Fruit fly (Drosophila melanogaster): Measurements from ENCODE around the gene CG32832.

CG32832 gene

DNA sequence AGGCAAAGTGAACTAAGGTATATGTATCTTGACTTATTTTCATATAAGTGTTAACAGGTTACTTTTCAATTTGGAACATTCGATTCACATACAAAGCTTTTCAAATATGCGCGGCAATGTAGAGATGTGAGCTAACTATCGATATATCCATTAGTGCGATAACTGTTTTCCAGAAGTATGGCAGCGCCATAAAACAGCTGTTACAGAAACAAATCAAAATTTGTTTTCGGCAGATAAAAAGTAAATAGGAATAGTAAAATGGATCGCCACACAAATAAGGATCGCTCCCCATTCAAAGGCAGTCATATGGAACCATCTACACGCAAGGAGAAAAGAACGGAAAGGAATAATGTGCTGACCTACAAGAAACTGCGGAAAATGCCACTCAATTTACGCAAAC is at the start of gene CG32832, which contains the start of the genes CG31743 and CG34313:
Gene CG32832 (minus strand): TSS at position 3 of the 400 bp plus-strand sequence.
Gene CG31743 (plus strand): TSS at position 230 of the 400 bp plus-strand sequence.
Gene CG34313 (plus strand): TSS at position 230 of the 400 bp plus-strand sequence.
- no peak for TF ChIP-seq CTCF (optimal IDR thresholded peaks at IDR 0.05)
- TF ChIP-seq CG8478 (optimal IDR thresholded peaks at IDR 0.05), result no peak

DNA sequence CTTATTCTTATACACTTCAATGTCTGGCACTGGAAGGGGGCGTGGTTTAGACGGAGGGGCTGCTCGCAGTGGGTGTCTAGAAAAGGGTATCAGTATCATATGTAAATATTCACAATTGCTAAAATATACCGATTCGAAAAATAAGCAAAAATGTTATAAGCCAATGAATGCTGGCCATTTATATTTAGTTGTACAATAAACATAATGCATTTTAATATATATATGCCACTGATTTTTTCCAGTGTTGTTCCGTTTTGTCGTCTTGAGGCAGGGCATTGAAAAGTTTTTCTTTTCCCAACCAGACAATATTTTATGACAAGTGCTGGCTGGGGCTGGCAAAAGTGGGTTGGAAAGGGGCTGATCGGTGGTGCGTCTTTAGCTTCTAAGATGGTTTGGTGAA is 42.7 kb upstream of the CG32832 start:
- no peak for TF ChIP-seq CTCF (optimal IDR thresholded peaks at IDR 0.05)
- TF ChIP-seq CG8478 (optimal IDR thresholded peaks at IDR 0.05), result no peak

DNA sequence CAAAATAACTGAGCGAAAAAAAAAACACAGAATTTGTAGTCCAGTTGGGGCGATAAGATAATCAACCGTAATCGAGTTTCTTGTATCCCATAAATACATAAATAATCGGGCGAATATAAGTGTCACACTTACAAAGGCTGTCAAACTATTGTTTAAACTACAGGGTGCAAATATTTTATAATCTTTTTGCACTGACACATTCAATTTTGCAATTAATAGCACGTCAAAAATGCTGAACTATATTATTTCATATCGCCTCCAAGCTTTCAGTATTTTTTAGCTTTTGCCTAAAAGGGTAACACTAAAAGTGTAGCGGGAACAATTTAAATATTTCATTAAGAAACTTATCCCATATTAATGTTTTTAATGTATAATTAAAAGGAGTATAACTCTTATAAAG is 31.1 kb upstream of the CG32832 start, which contains the start of gene ApepP:
Gene ApepP (minus strand): TSS at position 242 of the 400 bp plus-strand sequence.
- TF ChIP-seq CTCF (optimal IDR thresholded peaks at IDR 0.05) (no peak), CG8478 (optimal IDR thresholded peaks at IDR 0.05) (no peak)

DNA sequence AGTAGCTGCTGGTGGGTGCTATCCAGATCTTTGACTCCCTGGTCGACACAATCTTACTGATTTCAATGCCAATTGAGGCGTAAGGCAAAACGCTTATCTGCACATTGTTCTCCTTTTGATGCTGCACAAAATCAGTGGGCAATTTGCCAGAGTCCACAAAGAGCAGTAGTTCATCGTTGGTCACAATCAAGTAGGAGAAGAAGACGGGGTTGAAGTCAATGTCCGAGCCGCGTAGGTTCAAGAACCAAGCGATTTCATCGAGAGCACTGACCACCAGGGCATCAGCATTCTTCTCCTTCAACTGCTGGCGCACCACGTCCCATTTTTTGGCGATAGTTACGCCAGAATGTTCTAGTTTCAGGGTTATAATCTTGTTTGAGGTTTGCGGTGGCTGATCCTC is 30.2 kb upstream of the CG32832 start:
- TF ChIP-seq CG8478 (optimal IDR thresholded peaks at IDR 0.05), result no peak
- TF ChIP-seq CTCF (optimal IDR thresholded peaks at IDR 0.05), result no peak

DNA sequence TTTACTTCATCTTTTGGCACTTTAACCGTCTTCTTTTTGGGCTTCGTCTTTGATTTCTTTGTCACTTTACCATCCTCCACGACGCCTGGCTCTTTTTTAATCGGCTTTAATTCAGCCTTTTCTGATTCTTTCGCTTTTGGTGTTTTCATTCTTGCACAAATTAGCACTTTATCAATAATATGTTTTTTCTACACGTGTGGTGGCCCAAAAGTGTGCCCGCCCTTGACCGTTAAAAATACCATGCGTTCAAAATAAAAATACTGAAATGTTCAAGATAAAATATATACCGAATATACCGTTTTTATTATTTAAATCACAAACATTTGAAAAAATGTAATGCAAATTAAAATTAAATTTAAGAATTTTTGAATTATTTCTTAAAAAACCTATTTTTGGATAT is 22.9 kb upstream of the CG32832 start, which contains the start of gene CG12288:
Gene CG12288 (minus strand): TSS at position 216 of the 400 bp plus-strand sequence.
- TF ChIP-seq CTCF (optimal IDR thresholded peaks at IDR 0.05) (no peak), CG8478 (optimal IDR thresholded peaks at IDR 0.05) (no peak)

DNA sequence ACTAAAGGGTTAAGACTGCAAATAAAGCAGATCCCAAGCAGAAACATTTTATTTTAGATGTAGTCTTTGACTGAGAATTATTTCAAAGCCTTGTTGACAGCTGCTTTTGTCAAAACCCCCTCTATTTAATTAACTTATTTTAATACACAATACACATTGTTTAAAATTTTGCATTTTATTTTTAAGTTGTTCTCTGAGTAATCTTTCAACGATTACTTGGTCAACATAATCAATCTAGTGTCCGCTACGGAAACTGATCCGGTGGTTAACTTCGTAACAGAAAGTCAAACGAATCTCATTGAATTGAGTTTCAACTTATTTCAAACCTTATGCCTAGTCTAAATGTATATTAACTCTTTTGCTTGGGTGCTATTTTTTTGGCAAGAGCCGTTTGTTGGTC is 21.3 kb upstream of the CG32832 start, which contains the start of gene CG31805:
Gene CG31805 (minus strand): TSS at position 101 of the 400 bp plus-strand sequence.
- TF ChIP-seq CG8478 (optimal IDR thresholded peaks at IDR 0.05), result no peak
- TF ChIP-seq CTCF (optimal IDR thresholded peaks at IDR 0.05), result no peak

DNA sequence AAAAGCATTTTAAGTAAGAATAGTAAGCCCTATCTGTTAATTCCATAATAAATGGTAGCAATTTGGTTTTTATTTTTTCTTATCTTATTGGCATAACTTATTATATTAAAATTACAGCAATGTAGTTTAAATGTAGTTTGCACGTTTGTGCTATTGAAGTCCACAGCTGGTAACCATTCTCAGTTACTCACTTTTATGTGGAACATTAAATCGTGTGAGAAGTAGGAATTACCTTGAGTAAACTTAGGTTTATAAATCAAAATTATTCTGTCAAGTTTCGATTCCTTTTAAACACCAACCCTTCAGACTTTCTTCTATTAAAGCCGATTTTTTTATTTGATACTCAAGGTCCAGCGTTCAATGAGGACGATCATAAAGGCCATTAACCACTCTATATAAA is 10.5 kb upstream of the CG32832 start, which contains the start of gene CG42556:
Gene CG42556 (plus strand): TSS at position 301 of the 400 bp plus-strand sequence.
- TF ChIP-seq CTCF (optimal IDR thresholded peaks at IDR 0.05) (no peak), CG8478 (optimal IDR thresholded peaks at IDR 0.05) (no peak)

DNA sequence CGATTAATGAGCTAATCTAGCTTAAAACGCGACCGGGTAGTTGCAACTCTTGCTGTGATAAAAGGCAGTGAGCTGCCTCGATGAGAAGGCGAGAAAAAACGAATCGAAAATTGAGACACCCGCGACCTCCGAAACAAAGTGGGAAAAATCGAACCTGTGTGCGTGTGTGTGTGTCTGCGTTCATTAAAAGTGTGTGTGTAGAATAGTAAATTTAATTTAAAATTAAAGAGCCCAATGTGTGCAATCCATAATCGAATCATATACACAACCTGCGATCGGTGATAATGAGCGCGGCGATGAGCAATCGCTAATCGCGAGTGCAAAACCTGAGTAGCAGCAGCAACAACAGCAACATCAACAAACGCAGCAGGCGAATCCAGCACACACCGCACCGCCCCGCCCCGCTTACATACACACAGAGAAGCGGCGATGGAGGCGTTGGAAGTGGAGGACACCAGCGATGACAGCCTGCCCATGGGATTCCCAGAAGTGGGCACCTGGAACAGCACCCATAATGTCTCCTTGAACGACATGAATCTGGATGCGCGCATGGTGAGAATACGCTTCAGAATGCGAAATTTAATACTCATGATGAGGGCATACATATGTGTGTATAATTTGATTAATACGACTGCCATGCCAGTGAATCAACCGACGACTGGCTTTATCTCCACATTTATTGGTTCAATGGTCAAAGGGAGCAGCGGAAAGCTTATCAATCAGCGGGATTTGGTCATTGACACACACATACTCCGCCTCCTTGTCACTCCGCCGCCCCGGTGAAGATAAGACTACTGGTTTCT is 9.7 kb upstream of the CG32832 start:
- TF ChIP-seq CG8478 (optimal IDR thresholded peaks at IDR 0.05) (no peak), CTCF (optimal IDR thresholded peaks at IDR 0.05) (no peak)

DNA sequence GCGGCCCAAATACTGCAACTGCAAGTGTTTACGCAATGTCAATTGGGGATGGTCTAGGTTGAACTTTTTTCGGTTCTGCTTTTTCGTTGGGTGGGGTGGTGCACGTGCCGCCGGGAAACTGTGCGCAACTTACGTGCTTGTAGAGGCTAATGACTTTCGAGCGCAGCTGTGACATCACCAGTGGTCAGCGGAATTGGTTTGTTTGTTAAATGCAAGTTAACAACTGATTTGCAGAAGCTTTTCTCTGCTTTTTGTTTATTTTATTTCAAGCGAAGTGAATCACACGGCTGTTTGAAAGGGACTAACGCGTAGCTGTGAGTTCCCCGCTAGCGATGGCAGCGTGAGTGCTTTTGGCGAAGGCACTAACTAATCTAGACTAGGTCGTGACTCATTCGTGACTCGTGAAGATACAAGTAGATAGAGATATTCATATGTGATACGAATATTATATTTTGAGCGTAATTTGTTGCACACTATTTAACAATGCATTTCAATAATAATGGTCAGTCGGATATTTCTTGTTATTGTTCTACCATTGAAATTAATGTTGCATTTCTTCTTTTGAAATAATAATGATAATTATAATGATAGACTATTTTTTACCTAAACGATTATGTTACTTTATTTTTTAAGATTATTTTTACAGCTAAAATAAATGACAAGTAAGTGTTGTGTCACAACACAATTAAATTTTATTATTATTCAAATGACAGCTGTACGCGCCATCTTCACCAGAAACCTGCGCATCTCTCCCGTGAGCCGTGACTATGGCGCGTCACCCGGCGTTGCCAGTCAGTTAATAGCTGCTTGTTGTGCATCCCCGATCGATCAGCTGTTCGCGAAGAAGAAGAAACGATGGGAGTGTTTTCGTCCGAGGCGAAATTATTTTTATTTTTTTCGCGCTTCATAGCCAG is 8.8 kb upstream of the CG32832 start, which contains the start of the genes osi and tweek:
Gene osi (minus strand): TSS at position 307 of the 914 bp plus-strand sequence.
Gene tweek (plus strand): TSS at position 831 of the 914 bp plus-strand sequence.
- no peak for TF ChIP-seq CG8478 (optimal IDR thresholded peaks at IDR 0.05)
- peak in 1 of 2 experiments; percentile 1 for TF ChIP-seq CTCF (optimal IDR thresholded peaks at IDR 0.05)

DNA sequence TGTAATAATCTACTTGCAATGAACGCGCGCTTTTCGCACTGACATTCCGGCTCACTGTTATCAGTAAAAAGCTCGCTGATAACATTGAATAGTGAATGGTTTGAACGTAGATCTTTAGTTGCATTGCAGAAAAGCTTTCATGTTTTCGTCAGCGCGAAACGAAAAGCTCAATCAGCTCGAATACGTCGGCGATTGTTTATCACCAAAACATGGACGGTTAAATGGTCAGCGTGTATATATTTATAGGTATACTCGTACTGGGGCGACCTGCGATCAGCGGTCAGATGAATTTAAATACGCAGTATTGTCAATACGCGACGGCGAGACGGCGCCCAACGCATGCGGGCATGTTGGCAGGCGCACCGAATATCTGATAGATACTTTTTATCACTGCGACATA is 7.4 kb upstream of the CG32832 start:
- TF ChIP-seq CG8478 (optimal IDR thresholded peaks at IDR 0.05) (no peak), CTCF (optimal IDR thresholded peaks at IDR 0.05) (no peak)

DNA sequence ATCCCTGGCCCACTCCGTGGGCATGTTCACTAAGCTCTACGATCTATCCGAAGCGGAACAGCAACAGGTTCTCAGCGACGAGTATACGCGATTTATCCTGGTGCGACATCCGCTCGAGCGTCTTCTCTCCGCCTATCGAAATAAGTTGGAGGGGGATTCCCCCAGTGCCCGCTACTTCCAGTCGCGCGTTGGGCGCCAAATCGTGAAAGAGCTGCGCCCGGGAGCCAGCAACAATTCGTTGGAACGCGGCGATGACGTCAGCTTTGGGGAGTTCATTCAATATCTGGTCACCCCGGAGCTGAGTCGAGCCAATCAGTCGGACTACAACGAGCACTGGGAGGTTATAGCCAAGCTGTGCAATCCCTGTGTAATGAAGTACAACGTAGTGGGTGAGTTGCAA is 6.3 kb upstream of the CG32832 start:
- TF ChIP-seq CTCF (optimal IDR thresholded peaks at IDR 0.05) (no peak), CG8478 (optimal IDR thresholded peaks at IDR 0.05) (no peak)

DNA sequence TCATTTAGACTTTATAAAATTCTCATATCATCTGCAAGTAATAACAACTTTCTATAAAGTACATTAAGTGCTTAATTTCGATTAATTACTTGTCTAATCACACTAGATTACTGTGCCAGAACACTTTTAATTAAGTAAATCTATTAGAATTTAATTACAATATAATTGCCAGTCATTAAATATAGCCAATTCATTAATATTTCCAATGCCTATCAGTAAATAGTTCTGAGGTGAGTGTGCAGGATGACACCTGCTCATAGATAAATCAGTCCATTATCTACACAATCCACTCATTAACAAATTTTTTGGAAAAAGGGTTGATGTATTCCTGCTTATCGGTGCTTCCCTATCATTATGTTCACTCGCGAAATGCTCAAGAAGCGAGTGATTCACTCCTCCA is 5.6 kb upstream of the CG32832 start:
- TF ChIP-seq CG8478 (optimal IDR thresholded peaks at IDR 0.05) (no peak), CTCF (optimal IDR thresholded peaks at IDR 0.05) (no peak)

DNA sequence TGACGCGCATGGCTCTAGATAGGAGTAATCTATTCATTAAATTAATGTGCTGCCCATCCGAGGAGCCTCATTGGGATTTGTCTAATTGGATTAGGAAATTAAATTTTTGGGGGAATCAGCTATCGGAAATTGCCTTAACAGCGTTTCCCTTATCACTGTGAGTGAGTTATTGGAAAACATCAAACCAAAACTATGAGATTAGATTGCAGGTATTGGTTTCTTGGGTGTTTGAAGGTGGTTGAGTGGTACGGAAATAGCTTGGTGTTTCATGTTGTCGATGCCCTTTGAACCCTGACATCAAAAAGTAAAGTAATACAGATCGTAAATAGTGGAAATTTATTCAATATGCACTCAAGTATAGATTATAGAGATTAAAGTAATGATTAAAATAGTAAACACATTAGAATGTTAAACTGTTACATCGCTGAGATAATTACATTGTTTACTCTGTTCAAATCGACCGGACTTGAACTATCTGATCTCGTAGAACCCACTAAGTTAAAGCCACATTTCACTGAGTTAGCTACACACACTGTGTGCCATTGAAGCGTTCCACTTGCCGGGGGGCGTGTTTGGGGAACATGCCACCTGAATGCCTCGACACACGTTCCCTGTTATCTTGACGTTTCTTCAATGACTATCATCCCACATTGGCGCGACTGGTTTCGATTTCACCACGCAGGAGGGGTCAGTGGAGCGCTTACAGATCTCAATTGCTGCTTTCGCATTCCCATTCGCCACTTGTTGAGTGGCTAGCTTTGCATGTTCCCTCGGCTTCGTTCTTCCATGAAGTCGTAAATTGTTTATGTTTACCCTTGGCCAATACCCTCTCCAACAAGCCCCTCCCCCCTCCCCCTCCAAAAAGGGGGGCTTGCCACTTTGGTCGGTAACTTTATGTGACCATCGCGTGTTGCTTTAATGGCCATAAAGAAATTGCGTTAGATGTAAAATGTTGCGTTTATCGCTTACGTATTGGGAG is 4.1 kb upstream of the CG32832 start:
- TF ChIP-seq CTCF (optimal IDR thresholded peaks at IDR 0.05) (no peak), CG8478 (optimal IDR thresholded peaks at IDR 0.05) (no peak)

DNA sequence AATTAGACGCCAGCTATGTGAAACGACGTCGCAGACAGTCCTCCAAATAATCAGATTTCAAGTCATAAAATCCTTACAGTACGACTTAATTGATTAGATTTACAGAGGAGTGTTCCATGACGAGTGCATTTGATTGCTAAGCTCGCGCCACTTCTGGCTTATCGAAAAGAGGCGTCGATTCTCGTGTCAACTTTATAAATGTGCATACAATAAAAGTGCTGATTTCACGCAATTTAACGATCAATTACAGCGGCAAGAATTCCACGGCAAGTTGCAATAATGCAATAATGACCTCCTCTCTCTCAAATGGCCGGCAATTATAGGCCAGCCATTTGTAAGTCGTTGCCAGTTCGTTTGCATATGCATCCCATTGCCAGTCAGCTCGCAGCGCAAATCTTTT is 3.3 kb upstream of the CG32832 start:
- TF ChIP-seq CG8478 (optimal IDR thresholded peaks at IDR 0.05) (no peak), CTCF (optimal IDR thresholded peaks at IDR 0.05) (no peak)
